Worm (Caenorhabditis elegans) whole organism, mixed stage, embryonic: Measurements from ENCODE around the gene F22F4.9.

Experiments used
- ceh-39 ChIP-seq: fragments of 150-350 bp; optimal IDR thresholded peaks from 2 replicates; lab custom pipeline; 2014; ENCODE audit warnings: missing biosample characterization, missing genetic modification characterization
- lsy-2 ChIP-seq: fragments of 150-350 bp; optimal IDR thresholded peaks from 2 replicates; lab custom pipeline; 2014; ENCODE audit warnings: missing biosample characterization, missing genetic modification characterization
- mep-1 ChIP-seq: fragments of 150-350 bp; optimal IDR thresholded peaks from 2 replicates; lab custom pipeline; 2017; ENCODE audit warnings: missing biosample characterization, missing genetic modification reagents, missing genetic modification characterization, inconsistent platforms
- nhr-2 ChIP-seq: fragments of 150-350 bp; optimal IDR thresholded peaks from 2 replicates; lab custom pipeline; 2014; ENCODE audit warnings: missing biosample characterization, missing genetic modification characterization
- nhr-76 ChIP-seq: sonication (generic microtip); optimal IDR thresholded peaks from 2 replicates; lab custom pipeline; 2017; ENCODE audit warnings: missing biosample characterization, missing genetic modification characterization
- unc-39 ChIP-seq: fragments of 150-350 bp; optimal IDR thresholded peaks from 2 replicates; lab custom pipeline; 2014; ENCODE audit warnings: missing biosample characterization, missing genetic modification characterization
- unc-62 ChIP-seq: fragments of 150-350 bp; optimal IDR thresholded peaks from 2 replicates; lab custom pipeline; 2014; ENCODE audit warnings: missing biosample characterization, missing genetic modification reagents, missing genetic modification characterization
- ztf-11 ChIP-seq: fragments of 150-350 bp; optimal IDR thresholded peaks from 2 replicates; lab custom pipeline; 2014; ENCODE audit warnings: missing biosample characterization, missing genetic modification characterization

DNA sequence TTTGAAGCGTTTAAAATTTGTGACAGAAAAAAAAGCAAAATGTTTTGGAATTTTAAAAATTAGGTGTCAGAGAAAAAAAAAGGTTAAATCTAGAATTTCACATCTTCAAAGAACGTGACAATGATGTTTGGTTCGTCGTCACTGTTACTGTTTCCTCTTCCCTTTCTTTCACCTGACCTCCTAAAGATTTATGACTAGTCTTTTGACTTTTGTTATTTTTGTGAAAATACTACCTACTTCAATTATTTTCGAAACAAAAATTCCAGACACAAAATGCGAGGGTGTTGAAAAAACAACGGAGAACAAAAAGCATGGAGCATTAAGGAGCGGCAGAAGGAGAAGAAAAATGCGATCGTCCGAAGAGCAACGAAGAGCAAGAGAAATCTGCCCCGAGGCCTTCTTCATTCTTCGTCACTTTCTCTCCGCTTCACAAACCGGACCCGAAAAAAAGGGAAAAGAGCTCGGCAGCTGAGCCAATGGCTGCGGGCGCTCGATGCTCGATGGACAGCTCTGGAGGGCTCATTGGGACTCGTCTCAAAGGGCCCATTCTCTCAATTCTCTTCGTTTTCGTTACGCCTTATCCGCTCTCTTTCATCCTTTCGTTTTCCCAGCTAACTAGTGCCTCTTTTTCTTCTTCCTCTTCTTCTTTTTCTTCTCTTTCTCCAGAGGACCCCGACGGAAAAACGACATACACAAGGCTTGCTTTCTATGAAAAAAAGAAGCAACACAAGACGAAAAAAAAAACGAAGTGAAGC is 22.9 kb downstream of the F22F4.9 start:
- TF ChIP-seq ztf-11 (tag; lab: Kevin White, UChicago) (no peak), nhr-76 (tag; lab: Kevin White, UChicago) (no peak), lsy-2 (no peak), unc-39 (tag; lab: Kevin White, UChicago) (no peak), nhr-2 (no peak), mep-1 (no peak), ceh-39 (tag; lab: Kevin White, UChicago) (no peak), unc-62 (peak; percentile 5)
